Worm (Caenorhabditis elegans) whole organism, L2 larva: ENCODE data around the gene T06D8.10.

Source experiments
- C34F6.9 ChIP-seq: fragments of 150-350 bp; optimal IDR thresholded peaks from 2 replicates; lab custom pipeline; 2014; ENCODE audit warnings: missing biosample characterization, missing genetic modification characterization
- F13H6.1 ChIP-seq: sonication (generic microtip); optimal IDR thresholded peaks from 2 replicates; lab custom pipeline; 2016; ENCODE audit warnings: missing genetic modification characterization, missing compliant biosample characterization
- R02D3.7 ChIP-seq: fragments of 150-350 bp; optimal IDR thresholded peaks from 2 replicates; lab custom pipeline; 2014; ENCODE audit warnings: missing biosample characterization, missing genetic modification characterization
- Y55F3AM.14 ChIP-seq: fragments of 200-800 bp; sonication (Bioruptor generic); optimal IDR thresholded peaks from 2 replicates; lab custom pipeline; 2018; ENCODE audit warnings: mild to moderate bottlenecking, missing genetic modification characterization, missing compliant biosample characterization
- alr-1 ChIP-seq: fragments of 150-350 bp; optimal IDR thresholded peaks from 2 replicates; lab custom pipeline; 2014; ENCODE audit warnings: missing biosample characterization, missing genetic modification characterization
- ama-1 ChIP-seq: fragments of 150-350 bp; optimal IDR thresholded peaks from 2 replicates; lab custom pipeline; 2018; ENCODE audit warnings: inconsistent platforms
- blmp-1 ChIP-seq: sonication (generic microtip); optimal IDR thresholded peaks from 2 replicates; lab custom pipeline; 2017; ENCODE audit warnings: missing genetic modification characterization, mild to moderate bottlenecking, missing compliant biosample characterization, antibody characterized with exemption, moderate library complexity; ENCODE audit not compliant: insufficient read depth
- ceh-16 ChIP-seq: fragments of 150-350 bp; optimal IDR thresholded peaks from 2 replicates; lab custom pipeline; 2014; ENCODE audit warnings: missing biosample characterization, missing genetic modification characterization
- ceh-82 ChIP-seq: fragments of 150-350 bp; optimal IDR thresholded peaks from 2 replicates; lab custom pipeline; 2014; ENCODE audit warnings: missing biosample characterization, missing genetic modification characterization
- crh-2 ChIP-seq: sonication (generic microtip); optimal IDR thresholded peaks from 2 replicates; lab custom pipeline; 2017; ENCODE audit warnings: missing biosample characterization, missing genetic modification characterization
- dmd-4 ChIP-seq: sonication (generic microtip); optimal IDR thresholded peaks from 2 replicates; lab custom pipeline; 2017; ENCODE audit warnings: missing biosample characterization, missing genetic modification characterization
- egl-27 ChIP-seq: sonication (generic microtip); optimal IDR thresholded peaks from 3 replicates; lab custom pipeline; 2017; ENCODE audit warnings: missing biosample characterization, missing genetic modification reagents, missing genetic modification characterization
- elt-1 ChIP-seq: fragments of 150-350 bp; optimal IDR thresholded peaks from 2 replicates; lab custom pipeline; 2014; ENCODE audit warnings: missing biosample characterization, missing genetic modification characterization
- elt-3 ChIP-seq: sonication (generic microtip); optimal IDR thresholded peaks from 2 replicates; lab custom pipeline; 2017; ENCODE audit warnings: missing biosample characterization, missing genetic modification characterization
- lin-11 ChIP-seq: fragments of 150-350 bp; sonication (generic microtip); optimal IDR thresholded peaks from 2 replicates; lab custom pipeline; 2014; ENCODE audit warnings: missing biosample characterization, missing genetic modification characterization, inconsistent platforms, mixed read lengths
- lin-13 ChIP-seq: fragments of 150-350 bp; optimal IDR thresholded peaks from 2 replicates; lab custom pipeline; 2014; ENCODE audit warnings: missing biosample characterization, missing genetic modification reagents, missing genetic modification characterization
- lin-39 ChIP-seq: fragments of 150-350 bp; optimal IDR thresholded peaks from 2 replicates; lab custom pipeline; 2014; ENCODE audit warnings: missing biosample characterization, missing genetic modification reagents, missing genetic modification characterization
- mbf-1 ChIP-seq: sonication (generic microtip); optimal IDR thresholded peaks from 2 replicates; lab custom pipeline; 2017; ENCODE audit warnings: missing biosample characterization, missing genetic modification characterization
- mdl-1 ChIP-seq, 2 experiments: fragments of 150-350 bp in 1 of 2; sonication (generic microtip) in 1 of 2; optimal IDR thresholded peaks; 2 replicates each; lab custom pipeline; 2017; ENCODE audit warnings: missing biosample characterization in 2 of 2, missing genetic modification characterization in 2 of 2
- nhr-10 ChIP-seq: sonication (generic microtip); optimal IDR thresholded peaks from 2 replicates; lab custom pipeline; 2017; ENCODE audit warnings: missing biosample characterization, missing genetic modification characterization
- nhr-11 ChIP-seq: fragments of 150-350 bp; optimal IDR thresholded peaks from 2 replicates; lab custom pipeline; 2014; ENCODE audit warnings: missing biosample characterization, missing genetic modification characterization
- nhr-12 ChIP-seq: fragments of 150-350 bp; optimal IDR thresholded peaks from 2 replicates; lab custom pipeline; 2014; ENCODE audit warnings: missing biosample characterization, missing genetic modification characterization
- nhr-21 ChIP-seq: fragments of 150-350 bp; optimal IDR thresholded peaks from 2 replicates; lab custom pipeline; 2014; ENCODE audit warnings: missing biosample characterization, missing genetic modification characterization
- nhr-237 ChIP-seq: fragments of 150-350 bp; optimal IDR thresholded peaks from 2 replicates; lab custom pipeline; 2014; ENCODE audit warnings: missing biosample characterization, missing genetic modification characterization
- nhr-25 ChIP-seq: fragments of 150-350 bp; sonication (generic microtip); optimal IDR thresholded peaks from 3 replicates; lab custom pipeline; 2014; ENCODE audit warnings: missing biosample characterization, missing genetic modification characterization
- nhr-6 ChIP-seq: fragments of 150-350 bp; optimal IDR thresholded peaks from 2 replicates; lab custom pipeline; 2014; ENCODE audit warnings: missing biosample characterization, missing genetic modification characterization
- sem-4 ChIP-seq: fragments of 150-350 bp; optimal IDR thresholded peaks from 2 replicates; lab custom pipeline; 2014; ENCODE audit warnings: missing biosample characterization, missing genetic modification reagents, missing genetic modification characterization
- skn-1 ChIP-seq: sonication (generic microtip); optimal IDR thresholded peaks from 2 replicates; lab custom pipeline; 2017; ENCODE audit warnings: missing biosample characterization, missing genetic modification characterization
- sma-3 ChIP-seq: sonication (generic microtip); optimal IDR thresholded peaks from 2 replicates; lab custom pipeline; 2016; ENCODE audit warnings: missing genetic modification reagents, missing genetic modification characterization, missing compliant biosample characterization
- unc-55 ChIP-seq: fragments of 150-350 bp; sonication (generic microtip); optimal IDR thresholded peaks from 3 replicates; lab custom pipeline; 2014; ENCODE audit warnings: missing biosample characterization, missing genetic modification reagents, missing genetic modification characterization
- ztf-11 ChIP-seq: sonication (generic microtip); optimal IDR thresholded peaks from 2 replicates; lab custom pipeline; 2017; ENCODE audit warnings: missing biosample characterization, missing genetic modification characterization

Gene T06D8.10

ce11 chrII:11224045-11224481 is 23.3 kb downstream of the T06D8.10 start (continued):
- peak; percentile 34 for TF ChIP-seq lin-11
- TF ChIP-seq egl-27 = peak; percentile 70
- no peak for TF ChIP-seq elt-3 (tag; lab: Kevin White, UChicago)
- no peak for TF ChIP-seq nhr-12 (tag; lab: Kevin White, UChicago)
- TF ChIP-seq ama-1 (lab: Kevin White, UChicago) = peak; percentile 97
- peak; percentile 37 for TF ChIP-seq nhr-6 (tag; lab: Kevin White, UChicago)
- peak; percentile 43 for TF ChIP-seq nhr-25 (tag; lab: Kevin White, UChicago)
- TF ChIP-seq alr-1 (tag; lab: Kevin White, UChicago) = no peak
- TF ChIP-seq nhr-237 (tag; lab: Kevin White, UChicago) = peak; percentile 47
- peak; percentile 73 for TF ChIP-seq crh-2 (tag; lab: Kevin White, UChicago)
- TF ChIP-seq ceh-82 (tag; lab: Kevin White, UChicago) = peak; percentile 22
- TF ChIP-seq unc-55 = peak; percentile 67
- peak; percentile 19 for TF ChIP-seq R02D3.7 (tag; lab: Kevin White, UChicago)
- no peak for TF ChIP-seq skn-1 (tag; lab: Kevin White, UChicago)
- no peak for TF ChIP-seq nhr-11 (tag; lab: Kevin White, UChicago)
- TF ChIP-seq dmd-4 = no peak

ce11 chrII:11221771-11222355 is 25.5 kb downstream of the T06D8.10 start, which contains the start of gene plpr-1:
plpr-1 (plus strand) TSS chrII:11222305.
- no peak for TF ChIP-seq ztf-11 (tag; lab: Kevin White, UChicago)
- TF ChIP-seq alr-1 (tag; lab: Kevin White, UChicago) = no peak
- no peak for TF ChIP-seq C34F6.9
- TF ChIP-seq sem-4 (tag; lab: Kevin White, UChicago) = no peak
- no peak for TF ChIP-seq mdl-1 (tag; optimal IDR thresholded peaks at IDR 0.05; lab: Kevin White, UChicago)
- no peak for TF ChIP-seq elt-3 (tag; lab: Kevin White, UChicago)
- no peak for TF ChIP-seq mbf-1 (tag; lab: Kevin White, UChicago)
- no peak for TF ChIP-seq dmd-4
- TF ChIP-seq F13H6.1 (tag; lab: Kevin White, UChicago) = no peak
- TF ChIP-seq Y55F3AM.14 (GFP tag; lab: Kevin White, UChicago) = no peak
- no peak for TF ChIP-seq crh-2 (tag; lab: Kevin White, UChicago)
- no peak for TF ChIP-seq elt-1
- no peak for TF ChIP-seq skn-1 (tag; lab: Kevin White, UChicago)
- TF ChIP-seq nhr-21 = no peak
- no peak for TF ChIP-seq nhr-6 (tag; lab: Kevin White, UChicago)
- TF ChIP-seq nhr-10 = no peak
- TF ChIP-seq unc-55 = no peak
- no peak for TF ChIP-seq ceh-82 (tag; lab: Kevin White, UChicago)
- TF ChIP-seq lin-39 = no peak

- TF ChIP-seq sem-4 (tag; lab: Kevin White, UChicago) (no peak), nhr-25 (tag; lab: Kevin White, UChicago) (peak; percentile 77), R02D3.7 (tag; lab: Kevin White, UChicago) (no peak), ceh-16 (tag; lab: Kevin White, UChicago) (peak; percentile 60), blmp-1 (peak; percentile 83), elt-3 (tag; lab: Kevin White, UChicago) (no peak), crh-2 (tag; lab: Kevin White, UChicago) (no peak)
These were observed 41.5 kb downstream of the T06D8.10 start for ce11 chrII:11205783-11206182.

ce11 chrII:11204731-11205130 is 42.6 kb downstream of the T06D8.10 start:
- TF ChIP-seq elt-1 = no peak
- peak; percentile 17 for TF ChIP-seq sma-3 (GFP tag; lab: Kevin White, UChicago)
- no peak for TF ChIP-seq lin-13 (GFP tag; lab: Kevin White, UChicago)
- peak; percentile 15 for TF ChIP-seq nhr-25 (tag; lab: Kevin White, UChicago)
- TF ChIP-seq, all 48 proteins: peak for 2

- peak; percentile 55 for TF ChIP-seq nhr-25 (tag; lab: Kevin White, UChicago)
- no peak for TF ChIP-seq lin-11
- no peak for TF ChIP-seq sem-4 (tag; lab: Kevin White, UChicago)
- TF ChIP-seq nhr-12 (tag; lab: Kevin White, UChicago) = no peak
These were observed 44.6 kb downstream of the T06D8.10 start, which contains the start of gene srap-1 for ce11 chrII:11202581-11203271. srap-1 (plus strand) TSS chrII:11203221.
